Fruit fly (Drosophila melanogaster) whole organism, embryonic: ENCODE results near the gene sing.
A peak's percentile ranks its signal among the peaks of the same experiment; 100 is the strongest.

Experiments used
- CG17829 ChIP-seq: fragments of 200-800 bp; optimal IDR thresholded peaks from 2 replicates; lab custom pipeline; 2019; ENCODE audit warnings: missing biosample characterization, mild to moderate bottlenecking, missing genetic modification characterization, moderate library complexity
- CG1792 ChIP-seq: fragments of 200-800 bp; sonication (Bioruptor generic); optimal IDR thresholded peaks from 2 replicates; lab custom pipeline; 2016; ENCODE audit warnings: missing biosample characterization, missing genetic modification characterization
- HLH4C ChIP-seq: fragments of 200-800 bp; sonication (Bioruptor generic); IDR thresholded peaks from 3 replicates; pipeline ENCODE4 v1.3.6; 2022; ENCODE audit warnings: missing biosample characterization, missing genetic modification characterization; ENCODE audit not compliant: partially characterized antibody
- Vsx1 ChIP-seq: fragments of 200-800 bp; sonication (Bioruptor generic); optimal IDR thresholded peaks from 2 replicates; lab custom pipeline; 2017; ENCODE audit warnings: missing biosample characterization, mild to moderate bottlenecking, missing genetic modification characterization, missing genetic modification reagents
- lilli ChIP-seq: fragments of 200-800 bp; sonication (Bioruptor generic); optimal IDR thresholded peaks from 3 replicates; lab custom pipeline; 2016; ENCODE audit warnings: missing biosample characterization, missing genetic modification characterization

DNA sequence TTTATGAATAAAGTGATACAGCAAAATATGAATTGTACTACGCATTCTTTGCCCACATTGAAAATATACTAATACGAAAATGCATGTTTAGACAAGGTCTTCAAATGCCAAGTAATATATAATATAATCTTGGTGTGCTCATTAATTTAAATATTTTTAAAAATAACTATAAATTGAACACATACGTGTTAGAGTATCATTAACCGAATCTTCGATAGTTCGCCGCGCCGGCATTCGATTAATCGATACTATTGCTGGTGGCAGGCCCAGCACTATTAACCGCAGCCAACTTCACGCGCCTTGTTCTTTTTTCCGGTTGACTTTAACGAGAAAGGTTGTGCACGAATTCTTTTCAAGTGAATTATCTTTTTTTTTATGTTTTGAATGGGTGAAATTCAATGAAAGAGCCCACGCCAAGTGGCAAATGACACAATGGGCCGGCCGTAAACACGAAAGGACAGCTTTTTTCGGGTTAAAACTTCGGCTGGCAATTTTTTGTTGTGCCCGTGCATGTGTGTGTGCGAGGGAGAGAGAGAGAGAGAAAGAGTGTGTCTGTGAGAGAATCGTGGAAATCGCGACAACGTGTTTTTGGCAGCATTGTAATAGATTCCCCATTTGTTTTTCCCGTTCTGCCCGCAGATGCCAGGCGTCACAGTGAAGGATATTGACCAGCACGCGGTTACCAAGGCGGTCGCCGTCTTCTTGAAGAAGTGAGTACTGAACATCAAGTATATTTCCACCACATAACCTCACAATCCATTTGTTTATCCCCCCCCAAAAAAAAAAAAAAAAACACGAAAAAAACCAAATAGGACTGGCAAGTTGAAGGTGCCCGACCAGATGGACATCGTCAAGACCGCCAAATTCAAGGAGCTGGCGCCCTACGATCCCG, 41.3 kb upstream of the sing start, which contains the start of gene RpS19a:
- 0 out of 3 replicates have a peak, but pooled peaks have one; percentile 58 for TF ChIP-seq HLH4C (GFP tag; lab: Robert Waterston, UW)
- peak; percentile 83 for TF ChIP-seq Vsx1 (GFP tag; lab: Kevin White, UChicago)
- peak; percentile 48 for TF ChIP-seq lilli (GFP tag; lab: Kevin White, UChicago)
- TF ChIP-seq CG17829 (tag; lab: Kevin White, UChicago), result peak; percentile 45
- TF ChIP-seq CG1792 (GFP tag; lab: Kevin White, UChicago), result no peak
